Worm (Caenorhabditis elegans): ENCODE results near the gene ins-23.

DNA sequence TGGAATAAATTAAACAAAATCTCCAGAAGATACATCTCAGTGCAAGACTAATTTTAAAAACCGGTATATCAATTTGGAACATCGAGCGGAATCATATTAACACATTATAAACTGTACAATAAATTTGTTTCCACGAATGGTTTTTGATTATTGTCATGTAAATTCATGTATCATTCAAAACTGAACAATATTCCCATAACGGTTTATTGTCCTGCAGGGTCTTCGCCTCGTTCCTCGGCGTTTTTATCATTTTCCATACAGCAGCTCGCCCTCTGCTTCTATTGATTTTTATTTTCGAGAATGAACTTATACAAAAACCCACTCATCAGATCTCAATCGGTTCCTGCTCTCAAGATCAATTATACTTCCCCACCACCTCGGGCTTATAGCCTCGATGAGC is 31.0 kb downstream of the ins-23 start, which contains the start of gene T16G12.8:
- no peak for TF ChIP-seq mdt-29 (GFP tag; IDR thresholded peaks at IDR 0.05)
- TF ChIP-seq daf-12 (tag; optimal IDR thresholded peaks at IDR 0.05), result no peak
- TF ChIP-seq lsy-2 (tag; optimal IDR thresholded peaks at IDR 0.05), result no peak
- no peak for TF ChIP-seq R02D3.7 (tag; optimal IDR thresholded peaks at IDR 0.05)
- no peak for TF ChIP-seq mes-2 (tag; optimal IDR thresholded peaks at IDR 0.05; ENCODE audit: poor library complexity, severe bottlenecking)
- TF ChIP-seq ztf-11 (tag; optimal IDR thresholded peaks at IDR 0.05), result no peak
- TF ChIP-seq pha-4 (GFP tag; IDR thresholded peaks at IDR 0.05), result no peak
- TF ChIP-seq pha-4 (tag; optimal IDR thresholded peaks at IDR 0.05), result no peak
- no peak for TF ChIP-seq pqm-1 (tag; optimal IDR thresholded peaks at IDR 0.05)
- no peak for TF ChIP-seq dmd-6 (GFP tag; IDR thresholded peaks at IDR 0.05)
- no peak for TF ChIP-seq skn-1 (tag; optimal IDR thresholded peaks at IDR 0.05)
- no peak for TF ChIP-seq snpc-1.2 (GFP tag; IDR thresholded peaks at IDR 0.05)
- no peak for TF ChIP-seq ama-1 (optimal IDR thresholded peaks at IDR 0.05)

Data from whole organism, L4 larva.